Fruit fly (Drosophila melanogaster) Kc167 (cell line): ENCODE results near the gene RpL35.

ENCODE experiments used
- Myc ChIP-seq: fragments of >200 bp; optimal IDR thresholded peaks from 2 replicates; lab custom pipeline; 2017; ENCODE audit warnings: missing external identifiers
- Sin3A ChIP-seq: fragments of >200 bp; optimal IDR thresholded peaks from 2 replicates; lab custom pipeline; 2018; ENCODE audit warnings: missing external identifiers
- h ChIP-seq: fragments of >200 bp; optimal IDR thresholded peaks from 3 replicates; lab custom pipeline; 2018; ENCODE audit warnings: missing external identifiers
- insv ChIP-seq: fragments of >200 bp; optimal IDR thresholded peaks from 3 replicates; lab custom pipeline; 2018; ENCODE audit warnings: missing external identifiers
- psq ChIP-seq: fragments of >200 bp; optimal IDR thresholded peaks from 2 replicates; lab custom pipeline; 2017; ENCODE audit warnings: missing external identifiers
- ttk ChIP-seq: sonication (Bioruptor generic); optimal IDR thresholded peaks from 2 replicates; lab custom pipeline; 2017; ENCODE audit warnings: missing external identifiers

Gene RpL35

DNA sequence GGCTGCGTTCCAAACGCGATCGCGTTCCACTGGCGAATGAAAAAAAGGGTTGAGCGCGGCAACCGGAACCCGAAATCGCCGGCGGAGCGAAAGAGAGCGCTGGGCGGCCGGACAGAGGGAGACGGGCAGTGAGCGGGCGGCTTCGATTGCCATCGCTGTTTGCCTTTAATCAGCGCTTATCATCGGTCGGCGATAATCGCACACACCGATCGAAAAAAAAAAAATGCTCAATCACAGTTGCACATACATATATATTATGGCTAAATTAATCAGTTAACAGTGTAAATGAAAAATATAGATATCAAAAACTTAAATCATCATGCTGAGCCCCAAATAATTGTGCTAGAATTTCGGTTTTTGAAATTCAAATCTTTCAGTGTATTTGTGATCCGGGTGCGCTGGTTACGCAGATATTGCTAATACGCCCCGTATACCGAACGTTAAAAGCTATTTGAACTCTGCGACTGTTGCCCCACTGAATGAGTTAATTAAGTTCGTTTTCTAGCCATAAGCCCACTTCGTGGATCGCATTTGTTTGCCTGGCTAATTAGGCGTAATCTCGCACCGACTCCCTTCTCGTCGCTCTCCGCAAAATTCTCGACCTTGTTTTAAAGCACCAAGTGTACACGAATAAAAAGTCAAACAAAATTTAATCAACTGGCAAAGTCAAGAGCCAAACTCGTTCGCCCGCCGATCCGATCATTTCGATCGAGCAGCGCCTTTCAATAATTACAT is 45.7 kb downstream of the RpL35 start, which contains the start of gene CG33080:
Gene CG33080, minus strand, starts transcription at position 38 of the 735 bp plus-strand sequence.
- TF ChIP-seq psq (lab: Kevin White, UChicago) (no peak), Sin3A (no peak), h (no peak), insv (lab: Kevin White, UChicago) (no peak), ttk (lab: Kevin White, UChicago) (no peak), Myc (no peak)

DNA sequence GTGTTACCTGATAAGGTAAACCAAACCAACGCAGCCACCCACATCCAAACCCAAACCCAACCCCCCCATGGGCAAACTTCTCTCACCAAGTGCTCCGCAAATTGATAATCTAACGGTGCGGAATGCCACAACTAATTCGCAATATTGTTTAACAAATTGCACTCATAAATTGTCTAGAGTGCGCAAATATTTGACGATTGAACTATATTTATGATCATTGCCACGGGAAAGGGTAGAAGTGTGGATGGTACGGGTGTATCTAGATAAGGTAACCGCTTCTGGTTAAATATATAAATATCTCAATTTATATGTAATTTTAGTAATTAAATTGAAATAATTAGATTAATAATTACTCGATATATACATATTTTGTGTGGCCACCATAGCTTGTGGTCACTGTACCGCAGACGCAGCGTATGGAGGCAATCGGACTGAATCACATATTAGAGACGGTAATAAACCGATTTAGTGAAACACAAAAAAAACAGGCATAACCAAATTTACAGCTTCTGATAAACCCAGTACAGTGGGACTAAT is 46.3 kb downstream of the RpL35 start:
- no peak for TF ChIP-seq insv (lab: Kevin White, UChicago)
- no peak for TF ChIP-seq Sin3A
- TF ChIP-seq psq (lab: Kevin White, UChicago) = no peak
- TF ChIP-seq Myc = no peak
